Fruit fly (Drosophila melanogaster) whole organism, larva: ENCODE measurements around the gene NAAT1.
A peak's percentile ranks its signal among the peaks of the same experiment; 100 is the strongest.

ENCODE experiments used
- noc ChIP-seq: fragments of 200-800 bp; sonication (Bioruptor generic); optimal IDR thresholded peaks from 3 replicates; lab custom pipeline; 2019; ENCODE audit warnings: missing biosample characterization, mild to moderate bottlenecking, missing genetic modification characterization, moderate library complexity

Gene NAAT1

dm6 chrX:5410749-5411148 is at the start of gene NAAT1:
TSS of gene NAAT1 (minus strand) at chrX:5410849.
- no peak for TF ChIP-seq noc

- no peak for TF ChIP-seq noc
These were observed 35.8 kb upstream of the NAAT1 start, which contains the start of gene SPR for dm6 chrX:5446404-5446803. TSS of gene SPR (plus strand) at chrX:5446656.

dm6 chrX:5432635-5433482 is 22.2 kb upstream of the NAAT1 start:
- no peak for TF ChIP-seq noc

dm6 chrX:5429778-5430576 is 19.3 kb upstream of the NAAT1 start:
- TF ChIP-seq noc, result peak; percentile 93

- TF ChIP-seq noc, result no peak
These were observed 18.6 kb upstream of the NAAT1 start, which contains the start of gene CG15784 for dm6 chrX:5429271-5429670. TSS of gene CG15784 (plus strand) at chrX:5429571.

- TF ChIP-seq noc, result peak; percentile 50
These were observed 17.9 kb upstream of the NAAT1 start for dm6 chrX:5428341-5429077.

- TF ChIP-seq noc, result peak; percentile 12
These were observed 16.6 kb upstream of the NAAT1 start, which contains the start of gene CG16756 for dm6 chrX:5427261-5427660. TSS of gene CG16756 (plus strand) at chrX:5427517.

- no peak for TF ChIP-seq noc
These were observed 11.6 kb upstream of the NAAT1 start for dm6 chrX:5422251-5422551.

- no peak for TF ChIP-seq noc
These were observed 11.0 kb upstream of the NAAT1 start, which contains the start of gene Usp16-45 for dm6 chrX:5421407-5422250. TSS of gene Usp16-45 (plus strand) at chrX:5421533.

dm6 chrX:5420568-5421019 is 9.9 kb upstream of the NAAT1 start, which contains the start of gene spoon:
TSS of gene spoon (minus strand) at chrX:5420867.
- TF ChIP-seq noc, result peak; percentile 48

dm6 chrX:5419905-5420567 is 9.4 kb upstream of the NAAT1 start:
- no peak for TF ChIP-seq noc

dm6 chrX:5419045-5419901 is 8.6 kb upstream of the NAAT1 start:
- TF ChIP-seq noc, result peak; percentile 56

- TF ChIP-seq noc, result no peak
These were observed 8.0 kb upstream of the NAAT1 start for dm6 chrX:5418555-5419044.
